Worm (Caenorhabditis elegans) whole organism, late embryonic: Measurements from ENCODE around the gene nstp-3.

ENCODE experiments used
- elt-2 ChIP-seq: sonication (generic microtip); optimal IDR thresholded peaks from 2 replicates; lab custom pipeline; 2016; ENCODE audit warnings: missing genetic modification reagents, missing genetic modification characterization, missing compliant biosample characterization
- pqm-1 ChIP-seq: sonication (generic microtip); optimal IDR thresholded peaks from 2 replicates; lab custom pipeline; 2016; ENCODE audit warnings: missing genetic modification characterization, missing compliant biosample characterization
- unc-55 ChIP-seq: sonication (generic microtip); optimal IDR thresholded peaks from 2 replicates; lab custom pipeline; 2017; ENCODE audit warnings: missing biosample characterization, missing genetic modification reagents, missing genetic modification characterization

ce11 chrV:5835979-5836615, 38.1 kb upstream of the nstp-3 start:
- TF ChIP-seq elt-2 (tag; lab: Kevin White, UChicago) (no peak), unc-55 (no peak), pqm-1 (no peak)
